Fruit fly (Drosophila melanogaster): ENCODE measurements around the gene eIF4E1.

Gene eIF4E1

dm6 chr3L:9426656-9427294 lies 24.5 kb upstream of the eIF4E1 start, which contains the start of the genes Atat and Shc (continued):
- TF ChIP-seq en (GFP tag; optimal IDR thresholded peaks at IDR 0.05): peak; percentile 98
- peak; percentile 69 for TF ChIP-seq MESR4 (GFP tag; optimal IDR thresholded peaks at IDR 0.05)
- TF ChIP-seq CG14441 (GFP tag; IDR thresholded peaks at IDR 0.05): peak; percentile 100
- peak; percentile 96 for TF ChIP-seq CG3163 (GFP tag; optimal IDR thresholded peaks at IDR 0.05)
- TF ChIP-seq Hmx (GFP tag; optimal IDR thresholded peaks at IDR 0.05): peak; percentile 97
- peak; percentile 99 for TF ChIP-seq gem (tag; optimal IDR thresholded peaks at IDR 0.05)
- peak; percentile 98 for TF ChIP-seq ewg (GFP tag; optimal IDR thresholded peaks at IDR 0.05)
- peak; percentile 100 for TF ChIP-seq CG7786 (GFP tag; optimal IDR thresholded peaks at IDR 0.05)
- peak; percentile 99 for TF ChIP-seq dm (GFP tag; optimal IDR thresholded peaks at IDR 0.05)
- no peak for TF ChIP-seq D (optimal IDR thresholded peaks at IDR 0.05)
- TF ChIP-seq D (GFP tag; optimal IDR thresholded peaks at IDR 0.05): peak; percentile 97
- peak; percentile 100 for TF ChIP-seq zfh2 (GFP tag; optimal IDR thresholded peaks at IDR 0.05)
- peak; percentile 96 for TF ChIP-seq Blimp-1 (GFP tag; optimal IDR thresholded peaks at IDR 0.05)
- TF ChIP-seq Dip2 (GFP tag; IDR thresholded peaks at IDR 0.05): peak; percentile 83
- TF ChIP-seq so (GFP tag; IDR thresholded peaks at IDR 0.05): peak; percentile 98
- TF ChIP-seq zfh1 (GFP tag; IDR thresholded peaks at IDR 0.05): peak; percentile 100
- peak; percentile 96 for TF ChIP-seq knrl (GFP tag; IDR thresholded peaks at IDR 0.05; ENCODE audit: partially characterized antibody)
- TF ChIP-seq CG4730 (GFP tag; IDR thresholded peaks at IDR 0.05): peak; percentile 99
- TF ChIP-seq phol (tag; optimal IDR thresholded peaks at IDR 0.05): peak; percentile 99
- TF ChIP-seq lmd (GFP tag; IDR thresholded peaks at IDR 0.05): peak; percentile 100
- TF ChIP-seq ac (GFP tag; optimal IDR thresholded peaks at IDR 0.05): peak; percentile 92
- TF ChIP-seq tio (GFP tag; optimal IDR thresholded peaks at IDR 0.05): peak; percentile 99
- TF ChIP-seq sim (GFP tag; IDR thresholded peaks at IDR 0.05): peak; percentile 95
- peak; percentile 97 for TF ChIP-seq gcm2 (GFP tag; optimal IDR thresholded peaks at IDR 0.05)
- peak; percentile 96 for TF ChIP-seq bowl (GFP tag; IDR thresholded peaks at IDR 0.05)
- peak; percentile 90 for TF ChIP-seq CG8359 (GFP tag; optimal IDR thresholded peaks at IDR 0.05; ENCODE audit: borderline replicate concordance)
- peak; percentile 100 for TF ChIP-seq esg (GFP tag; conservative IDR thresholded peaks at IDR 0.05)
- peak; percentile 99 for TF ChIP-seq otp (GFP tag; IDR thresholded peaks at IDR 0.05)
- peak; percentile 96 for TF ChIP-seq dati (GFP tag; IDR thresholded peaks at IDR 0.05)
- peak; percentile 99 for TF ChIP-seq croc (GFP tag; conservative IDR thresholded peaks at IDR 0.05)
- TF ChIP-seq YL-1 (GFP tag; optimal IDR thresholded peaks at IDR 0.05): peak; percentile 98
- peak; percentile 99 for TF ChIP-seq Dek (tag; optimal IDR thresholded peaks at IDR 0.05)
- TF ChIP-seq CG1603 (tag; optimal IDR thresholded peaks at IDR 0.05): peak; percentile 98
- TF ChIP-seq CG3838 (GFP tag; optimal IDR thresholded peaks at IDR 0.05): peak; percentile 97
- peak; percentile 94 for TF ChIP-seq run (tag; optimal IDR thresholded peaks at IDR 0.05)
- peak; percentile 100 for TF ChIP-seq CG11093 (GFP tag; IDR thresholded peaks at IDR 0.05)
- TF ChIP-seq B-H1 (GFP tag; IDR thresholded peaks at IDR 0.05): peak; percentile 99
- TF ChIP-seq Dp (GFP tag; optimal IDR thresholded peaks at IDR 0.05): peak; percentile 53
- TF ChIP-seq HLHmδ (GFP tag; optimal IDR thresholded peaks at IDR 0.05): no peak
- TF ChIP-seq CG15269 (tag; optimal IDR thresholded peaks at IDR 0.05): peak; percentile 99
- TF ChIP-seq Six4 (GFP tag; optimal IDR thresholded peaks at IDR 0.05): peak; percentile 99
- TF ChIP-seq CG17912 (GFP tag; optimal IDR thresholded peaks at IDR 0.05): peak; percentile 93
- peak; percentile 100 for TF ChIP-seq sens (GFP tag)
- TF ChIP-seq repo (GFP tag; optimal IDR thresholded peaks at IDR 0.05): peak; percentile 99
- TF ChIP-seq CG8944 (GFP tag; optimal IDR thresholded peaks at IDR 0.05): peak; percentile 100
- TF ChIP-seq E2f1 (GFP tag; IDR thresholded peaks at IDR 0.05): peak; percentile 99
- TF ChIP-seq CG12219 (GFP tag; optimal IDR thresholded peaks at IDR 0.05): peak; percentile 94
- peak; percentile 89 for TF ChIP-seq TFAM (GFP tag; optimal IDR thresholded peaks at IDR 0.05)
- TF ChIP-seq CG17186 (GFP tag; optimal IDR thresholded peaks at IDR 0.05): peak; percentile 95
- TF ChIP-seq sqz (GFP tag; optimal IDR thresholded peaks at IDR 0.05): peak; percentile 74
- peak; percentile 100 for TF ChIP-seq HmgZ (tag; optimal IDR thresholded peaks at IDR 0.05)
